Fruit fly (Drosophila melanogaster): ENCODE data around the gene CYLD.

DNA sequence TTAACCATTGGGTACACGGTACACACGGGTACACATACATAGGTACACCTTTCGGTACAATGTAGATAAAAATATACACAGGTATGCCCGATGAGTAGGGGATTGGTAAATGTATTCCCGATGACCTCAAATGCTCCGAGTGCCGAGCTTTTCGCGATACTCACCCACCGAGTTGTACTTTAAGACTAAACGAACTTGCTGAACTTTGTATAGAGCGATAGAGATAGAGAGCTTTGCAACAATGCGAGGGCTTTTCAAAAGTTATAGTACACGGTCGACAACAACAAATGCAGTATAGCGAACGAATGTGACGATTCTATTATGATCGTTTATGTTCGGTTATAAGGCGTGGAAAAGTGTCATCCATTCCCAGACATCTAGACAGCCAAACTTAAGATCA, 22.0 kb upstream of the CYLD start:
- TF ChIP-seq Hr83 (GFP tag; optimal IDR thresholded peaks at IDR 0.05; ENCODE audit: poor library complexity, severe bottlenecking), result no peak
- TF ChIP-seq Myc (optimal IDR thresholded peaks at IDR 0.05), result no peak
- TF ChIP-seq usp (GFP tag; optimal IDR thresholded peaks at IDR 0.05), result no peak
- no peak for TF ChIP-seq lola (GFP tag; optimal IDR thresholded peaks at IDR 0.05)
- TF ChIP-seq foxo (GFP tag; optimal IDR thresholded peaks at IDR 0.05), result no peak
